Worm (Caenorhabditis elegans) whole organism, young adult: ENCODE measurements around the gene ZC449.5.

Experiments
- B0019.2 ChIP-seq: fragments of 200-800 bp; sonication (Bioruptor generic); conservative IDR thresholded peaks from 2 replicates; pipeline ENCODE4 v1.3.6; 2022; ENCODE audit warnings: missing genetic modification reagents, missing genetic modification characterization, missing compliant biosample characterization
- B0035.1 ChIP-seq: sonication (generic microtip); optimal IDR thresholded peaks from 2 replicates; lab custom pipeline; 2016; ENCODE audit warnings: missing genetic modification characterization, mild to moderate bottlenecking, missing compliant biosample characterization, missing genotype, missing genetic modification reagents
- C17E4.6 ChIP-seq: fragments of 200-800 bp; sonication (Bioruptor generic); IDR thresholded peaks from 2 replicates; pipeline ENCODE4 v1.3.6; 2022; ENCODE audit warnings: missing genetic modification reagents, missing genetic modification characterization, missing compliant biosample characterization
- F10E7.11 ChIP-seq: sonication (generic microtip); optimal IDR thresholded peaks from 2 replicates; lab custom pipeline; 2017; ENCODE audit warnings: mild to moderate bottlenecking, missing genetic modification characterization, moderate library complexity, missing compliant biosample characterization
- F22D6.2 ChIP-seq: sonication (generic microtip); optimal IDR thresholded peaks from 2 replicates; lab custom pipeline; 2016; ENCODE audit warnings: mild to moderate bottlenecking, missing genetic modification characterization, missing compliant biosample characterization
- F37B4.10 ChIP-seq: fragments of 200-800 bp; sonication (Bioruptor generic); IDR thresholded peaks from 2 replicates; pipeline ENCODE4 v1.3.6; 2022; ENCODE audit warnings: missing genetic modification characterization, missing compliant biosample characterization
- F39B2.1 ChIP-seq: fragments of 200-800 bp; sonication (Bioruptor generic); IDR thresholded peaks from 2 replicates; pipeline ENCODE4 v1.3.6; 2022; ENCODE audit warnings: missing genetic modification reagents, missing genetic modification characterization, missing compliant biosample characterization
- F49E8.2 ChIP-seq: sonication (generic microtip); optimal IDR thresholded peaks from 3 replicates; lab custom pipeline; 2017; ENCODE audit warnings: missing genetic modification characterization, mild to moderate bottlenecking, missing compliant biosample characterization, antibody characterized with exemption, moderate library complexity; ENCODE audit not compliant: insufficient read depth
- K11D2.4 ChIP-seq: fragments of 200-800 bp; sonication (Bioruptor generic); IDR thresholded peaks from 2 replicates; pipeline ENCODE4 v1.3.6; 2022; ENCODE audit warnings: missing genetic modification reagents, missing genetic modification characterization, missing compliant biosample characterization
- T26A5.8 ChIP-seq: sonication (generic microtip); optimal IDR thresholded peaks from 2 replicates; lab custom pipeline; 2016; ENCODE audit warnings: missing genetic modification characterization, missing compliant biosample characterization
- Y56A3A.18 ChIP-seq: fragments of 200-800 bp; sonication (Bioruptor generic); IDR thresholded peaks from 2 replicates; pipeline ENCODE4 v1.3.6; 2022; ENCODE audit warnings: missing genetic modification reagents, missing genetic modification characterization, missing compliant biosample characterization
- Y79H2A.3 ChIP-seq: fragments of 200-800 bp; sonication (Bioruptor generic); conservative IDR thresholded peaks from 2 replicates; pipeline ENCODE4 v1.3.6; 2022; ENCODE audit warnings: missing genetic modification reagents, missing genetic modification characterization, missing compliant biosample characterization
- atf-7 ChIP-seq: sonication (generic microtip); optimal IDR thresholded peaks from 2 replicates; lab custom pipeline; 2017; ENCODE audit warnings: mild to moderate bottlenecking, missing genetic modification characterization, missing compliant biosample characterization
- attf-5 ChIP-seq: fragments of 200-800 bp; sonication (Bioruptor generic); optimal IDR thresholded peaks from 2 replicates; lab custom pipeline; 2018; ENCODE audit warnings: mild to moderate bottlenecking, missing genetic modification characterization, missing compliant biosample characterization
- bed-1 ChIP-seq: fragments of 200-800 bp; sonication (Bioruptor generic); IDR thresholded peaks from 2 replicates; pipeline ENCODE4 v1.3.6; 2022; ENCODE audit warnings: missing genetic modification reagents, missing genetic modification characterization, missing compliant biosample characterization
- ceh-40 ChIP-seq: fragments of 200-800 bp; sonication (Bioruptor generic); IDR thresholded peaks from 2 replicates; pipeline ENCODE4 v1.3.6; 2022; ENCODE audit warnings: missing genetic modification characterization, missing compliant biosample characterization
- ceh-79 ChIP-seq: sonication (generic microtip); optimal IDR thresholded peaks from 2 replicates; lab custom pipeline; 2017; ENCODE audit warnings: mild to moderate bottlenecking, missing genetic modification characterization, missing compliant biosample characterization
- ceh-91 ChIP-seq: fragments of 200-800 bp; sonication (Bioruptor generic); IDR thresholded peaks from 2 replicates; pipeline ENCODE4 v1.3.6; 2022; ENCODE audit warnings: missing genetic modification reagents, missing genetic modification characterization, missing compliant biosample characterization
- chd-7 ChIP-seq: sonication (generic microtip); optimal IDR thresholded peaks from 2 replicates; lab custom pipeline; 2016; ENCODE audit warnings: mild to moderate bottlenecking, missing genetic modification characterization, moderate library complexity, missing compliant biosample characterization
- die-1 ChIP-seq: sonication (generic microtip); optimal IDR thresholded peaks from 2 replicates; lab custom pipeline; 2016; ENCODE audit warnings: missing genotype, mild to moderate bottlenecking, missing genetic modification characterization, missing compliant biosample characterization
- dpl-1 ChIP-seq: fragments of 150-350 bp; optimal IDR thresholded peaks from 2 replicates; lab custom pipeline; 2014; ENCODE audit warnings: missing biosample characterization, missing genetic modification reagents, missing genetic modification characterization
- egl-18 ChIP-seq: fragments of 200-800 bp; sonication (Bioruptor generic); IDR thresholded peaks from 2 replicates; pipeline ENCODE4 v1.3.6; 2022; ENCODE audit warnings: missing genetic modification reagents, missing genetic modification characterization, missing compliant biosample characterization
- egl-44 ChIP-seq: fragments of 200-800 bp; sonication (Bioruptor generic); IDR thresholded peaks from 2 replicates; pipeline ENCODE4 v1.3.6; 2022; ENCODE audit warnings: missing genetic modification reagents, missing genetic modification characterization, missing compliant biosample characterization
- egrh-3 ChIP-seq: fragments of 200-800 bp; sonication (Bioruptor generic); IDR thresholded peaks from 2 replicates; pipeline ENCODE4 v1.3.6; 2022; ENCODE audit warnings: missing genetic modification reagents, missing genetic modification characterization, missing compliant biosample characterization
- hrde-1 ChIP-seq: sonication (generic microtip); optimal IDR thresholded peaks from 2 replicates; lab custom pipeline; 2016; ENCODE audit warnings: missing genetic modification characterization, mild to moderate bottlenecking, missing compliant biosample characterization, moderate library complexity, missing genotype, missing genetic modification reagents, borderline replicate concordance
- lag-1 ChIP-seq: fragments of 200-800 bp; sonication (Bioruptor generic); IDR thresholded peaks from 2 replicates; pipeline ENCODE4 v1.3.6; 2022; ENCODE audit warnings: missing genetic modification reagents, missing genetic modification characterization, missing compliant biosample characterization
- lin-26 ChIP-seq: fragments of 200-800 bp; sonication (Bioruptor generic); IDR thresholded peaks from 2 replicates; pipeline ENCODE4 v1.3.6; 2022; ENCODE audit warnings: missing genetic modification reagents, missing genetic modification characterization, missing compliant biosample characterization
- lin-35 ChIP-seq, 3 experiments: fragments of 150-350 bp in 2 of 3; sonication (generic microtip) in 1 of 3; optimal IDR thresholded peaks; 2 replicates each; lab custom pipeline; 2014 to 2018; ENCODE audit warnings: missing biosample characterization in 3 of 3, missing genetic modification characterization in 3 of 3, missing genetic modification reagents in 3 of 3
- madf-3 ChIP-seq: fragments of 200-800 bp; sonication (Bioruptor generic); IDR thresholded peaks from 2 replicates; pipeline ENCODE4 v1.3.6; 2022; ENCODE audit warnings: missing genetic modification reagents, missing genetic modification characterization, missing compliant biosample characterization
- madf-6 ChIP-seq: fragments of 200-800 bp; sonication (Bioruptor generic); IDR thresholded peaks from 2 replicates; pipeline ENCODE4 v1.3.6; 2022; ENCODE audit warnings: missing genetic modification reagents, missing genetic modification characterization, missing compliant biosample characterization
- madf-8 ChIP-seq: fragments of 200-800 bp; sonication (Bioruptor generic); conservative IDR thresholded peaks from 2 replicates; pipeline ENCODE4 v1.3.6; 2022; ENCODE audit warnings: missing genetic modification reagents, missing genetic modification characterization, missing compliant biosample characterization
- mes-4 ChIP-seq: sonication (generic microtip); optimal IDR thresholded peaks from 2 replicates; lab custom pipeline; 2016; ENCODE audit warnings: missing genotype, missing genetic modification characterization, missing compliant biosample characterization
- mxl-1 ChIP-seq: sonication (generic microtip); optimal IDR thresholded peaks from 2 replicates; lab custom pipeline; 2016; ENCODE audit warnings: missing genetic modification characterization, missing compliant biosample characterization
- nfya-2 ChIP-seq: fragments of 200-800 bp; sonication (Bioruptor generic); IDR thresholded peaks from 2 replicates; pipeline ENCODE4 v1.3.6; 2022; ENCODE audit warnings: missing genetic modification reagents, missing genetic modification characterization, missing compliant biosample characterization
- nhr-120 ChIP-seq: fragments of 200-800 bp; sonication (Bioruptor generic); IDR thresholded peaks from 2 replicates; pipeline ENCODE4 v1.3.6; 2022; ENCODE audit warnings: missing genetic modification characterization, missing compliant biosample characterization
- nhr-80 ChIP-seq: sonication (generic microtip); optimal IDR thresholded peaks from 2 replicates; lab custom pipeline; 2016; ENCODE audit warnings: missing genetic modification characterization, missing compliant biosample characterization
- rec-8 ChIP-seq, 2 experiments: sonication (generic microtip); optimal IDR thresholded peaks; 2 replicates each; lab custom pipeline; 2016; ENCODE audit warnings: mild to moderate bottlenecking in 2 of 2, missing genetic modification characterization in 2 of 2, missing genetic modification reagents in 2 of 2, missing genotype in 2 of 2, missing biosample characterization in 1 of 2, missing compliant biosample characterization in 1 of 2, moderate library complexity in 1 of 2
- sea-2 ChIP-seq: fragments of 200-800 bp; sonication (Bioruptor generic); IDR thresholded peaks from 2 replicates; pipeline ENCODE4 v1.3.6; 2022; ENCODE audit warnings: missing genetic modification characterization, missing compliant biosample characterization
- snpc-1.1 ChIP-seq: sonication (generic microtip); optimal IDR thresholded peaks from 2 replicates; lab custom pipeline; 2017; ENCODE audit warnings: missing genetic modification characterization, mild to moderate bottlenecking, missing compliant biosample characterization, antibody characterized with exemption, moderate library complexity, missing genotype, missing genetic modification reagents; ENCODE audit not compliant: insufficient read depth
- snpc-1.3 ChIP-seq: sonication (generic microtip); optimal IDR thresholded peaks from 2 replicates; lab custom pipeline; 2017; ENCODE audit warnings: missing genetic modification characterization, mild to moderate bottlenecking, missing compliant biosample characterization, antibody characterized with exemption, moderate library complexity, missing genotype, missing genetic modification reagents; ENCODE audit not compliant: insufficient read depth
- snpc-3.4 ChIP-seq: sonication (generic microtip); optimal IDR thresholded peaks from 2 replicates; lab custom pipeline; 2017; ENCODE audit warnings: missing genetic modification characterization, mild to moderate bottlenecking, missing compliant biosample characterization, antibody characterized with exemption, moderate library complexity, missing genotype, missing genetic modification reagents
- sptf-2 ChIP-seq: fragments of 200-800 bp; sonication (Bioruptor generic); optimal IDR thresholded peaks from 2 replicates; lab custom pipeline; 2018; ENCODE audit warnings: mild to moderate bottlenecking, missing genetic modification characterization, missing compliant biosample characterization
- tbp1 ChIP-seq: fragments of 200-800 bp; sonication (Bioruptor generic); optimal IDR thresholded peaks from 2 replicates; lab custom pipeline; 2018; ENCODE audit warnings: mild to moderate bottlenecking, missing genetic modification characterization, missing compliant biosample characterization
- tbx-9 ChIP-seq: sonication (generic microtip); optimal IDR thresholded peaks from 2 replicates; lab custom pipeline; 2016; ENCODE audit warnings: borderline replicate concordance, missing genetic modification characterization, inconsistent platforms, missing compliant biosample characterization
- tlf-1 ChIP-seq: fragments of 200-800 bp; sonication (Bioruptor generic); optimal IDR thresholded peaks from 2 replicates; lab custom pipeline; 2018; ENCODE audit warnings: mild to moderate bottlenecking, missing genetic modification characterization, missing compliant biosample characterization
- unc-130 ChIP-seq: sonication (generic microtip); optimal IDR thresholded peaks from 2 replicates; lab custom pipeline; 2016; ENCODE audit warnings: missing genetic modification reagents, missing genetic modification characterization, missing compliant biosample characterization
- ztf-18 ChIP-seq: sonication (generic microtip); optimal IDR thresholded peaks from 2 replicates; lab custom pipeline; 2016; ENCODE audit warnings: missing genotype, mild to moderate bottlenecking, missing genetic modification characterization, missing compliant biosample characterization
- ztf-3 ChIP-seq: fragments of 200-800 bp; sonication (Bioruptor generic); optimal IDR thresholded peaks from 2 replicates; lab custom pipeline; 2018; ENCODE audit warnings: mild to moderate bottlenecking, missing genetic modification characterization, missing compliant biosample characterization

The ZC449.5 gene

DNA sequence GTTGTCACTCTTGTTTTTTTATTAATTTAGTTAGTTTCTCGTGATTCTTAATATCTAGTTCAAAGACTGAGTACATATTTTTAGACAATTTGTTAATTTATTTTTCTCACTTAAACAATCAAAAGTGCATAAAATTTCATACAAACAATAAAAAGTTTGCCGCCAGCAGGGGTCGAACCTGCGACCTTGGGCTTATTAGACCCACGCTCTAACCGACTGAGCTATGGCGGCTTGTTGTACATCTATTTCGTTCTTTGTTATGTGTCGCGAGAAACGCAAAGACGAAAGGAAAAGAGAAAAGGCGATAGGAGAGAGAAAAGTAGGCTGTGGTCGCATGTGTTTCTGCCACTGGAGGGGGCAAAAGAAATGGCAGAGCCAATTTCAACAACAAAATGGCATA is 47.9 kb upstream of the ZC449.5 start (continued):
- 0 out of 2 replicates have a peak, but pooled peaks have one; percentile 66 for TF ChIP-seq nhr-120 (GFP tag; lab: Robert Waterston, UW)
- peak; percentile 86 for TF ChIP-seq atf-7
- TF ChIP-seq nhr-80 (tag; lab: Kevin White, UChicago), result peak; percentile 61
- peak; percentile 76 for TF ChIP-seq ztf-3 (GFP tag; lab: Kevin White, UChicago)
- TF ChIP-seq attf-5 (GFP tag; lab: Kevin White, UChicago), result peak; percentile 72
- TF ChIP-seq T26A5.8 (tag; lab: Kevin White, UChicago), result no peak
- TF ChIP-seq Y79H2A.3 (GFP tag; lab: Robert Waterston, UW), result no peak
- TF ChIP-seq ztf-18 (tag; lab: Kevin White, UChicago), result peak; percentile 76
- peak; percentile 61; the same call in 1 of the 2 replicates for TF ChIP-seq Y56A3A.18 (GFP tag; lab: Robert Waterston, UW)
- TF ChIP-seq F49E8.2 (tag; lab: Kevin White, UChicago), result peak; percentile 6
- TF ChIP-seq snpc-1.1, result peak; percentile 45
- TF ChIP-seq egrh-3 (GFP tag; lab: Robert Waterston, UW), result peak; percentile 51; the same call in 1 of the 2 replicates
- peak; percentile 92 for TF ChIP-seq chd-7
- peak; percentile 75 for TF ChIP-seq B0035.1
- peak; percentile 60 for TF ChIP-seq mxl-1 (tag; lab: Kevin White, UChicago)
- TF ChIP-seq F22D6.2 (tag; lab: Kevin White, UChicago), result peak; percentile 69
- TF ChIP-seq tbx-9, result peak; percentile 27
- no peak; the same call in 1 of the 2 replicates for TF ChIP-seq madf-8 (GFP tag; lab: Robert Waterston, UW)
- TF ChIP-seq rec-8 (tag; optimal IDR thresholded peaks at IDR 0.05; lab: Kevin White, UChicago), result peak; percentile 64 to 93
- TF ChIP-seq bed-1 (GFP tag; lab: Robert Waterston, UW), result no peak
- peak; percentile 96 for TF ChIP-seq tbp1 (GFP tag; lab: Kevin White, UChicago)
- peak; percentile 93 for TF ChIP-seq die-1 (tag; lab: Kevin White, UChicago)
- peak; percentile 70 for TF ChIP-seq mes-4 (tag; lab: Kevin White, UChicago)
- TF ChIP-seq egl-44, result peak; percentile 76; the same call in 1 of the 2 replicates
- TF ChIP-seq unc-130, result peak; percentile 75
- TF ChIP-seq ceh-40 (GFP tag; lab: Robert Waterston, UW), result peak; percentile 53; the same call in 1 of the 2 replicates
- TF ChIP-seq tlf-1 (GFP tag; lab: Kevin White, UChicago), result peak; percentile 60
- TF ChIP-seq ceh-79, result peak; percentile 66
- TF ChIP-seq F39B2.1 (GFP tag; lab: Robert Waterston, UW), result no peak; the same call in 1 of the 2 replicates
- no peak for TF ChIP-seq lag-1 (GFP tag; lab: Robert Waterston, UW)
- peak; percentile 81 for TF ChIP-seq K11D2.4 (GFP tag; lab: Robert Waterston, UW)
- peak; percentile 84 for TF ChIP-seq madf-3 (GFP tag; lab: Robert Waterston, UW)
- TF ChIP-seq F37B4.10 (GFP tag; lab: Robert Waterston, UW), result no peak
- peak; percentile 90 for TF ChIP-seq snpc-1.3 (tag; lab: Kevin White, UChicago)
- peak; percentile 23 for TF ChIP-seq dpl-1
- peak; percentile 63 for TF ChIP-seq F10E7.11
- TF ChIP-seq lin-26 (GFP tag; lab: Robert Waterston, UW), result peak; percentile 95
- peak; percentile 54 for TF ChIP-seq sptf-2
- TF ChIP-seq madf-6 (GFP tag; lab: Robert Waterston, UW), result peak; percentile 55
- TF ChIP-seq sea-2 (GFP tag; lab: Robert Waterston, UW), result 0 out of 2 replicates have a peak, but pooled peaks have one; percentile 74
- no peak for TF ChIP-seq egl-18
- no peak for TF ChIP-seq nfya-2
- TF ChIP-seq C17E4.6 (GFP tag; lab: Robert Waterston, UW), result peak; percentile 56; the same call in 1 of the 2 replicates
- no peak for TF ChIP-seq ceh-91 (GFP tag; lab: Robert Waterston, UW)
- peak; percentile 68 for TF ChIP-seq snpc-3.4 (tag; lab: Kevin White, UChicago)
- no peak for TF ChIP-seq B0019.2 (GFP tag; lab: Robert Waterston, UW)
- TF ChIP-seq lin-35 (GFP tag; optimal IDR thresholded peaks at IDR 0.05; lab: Kevin White, UChicago), result peak in 1 of 3 experiments; percentile 82
- peak; percentile 55 for TF ChIP-seq hrde-1 (tag; lab: Kevin White, UChicago)
